Fruit fly (Drosophila melanogaster) whole organism, embryonic: ENCODE data around the gene Slimp.
A peak's percentile ranks its signal among the peaks of the same experiment; 100 is the strongest.

Experiments
- Abd-B ChIP-seq: fragments of 200-800 bp; sonication (Bioruptor generic); optimal IDR thresholded peaks from 2 replicates; lab custom pipeline; 2018; ENCODE audit warnings: missing biosample characterization, mild to moderate bottlenecking, missing genetic modification characterization, moderate library complexity
- Awh ChIP-seq: fragments of 200-800 bp; sonication (Bioruptor generic); IDR thresholded peaks from 2 replicates; pipeline ENCODE4, ENCODE4 v1.3.6; 2022; ENCODE audit warnings: missing biosample characterization, missing genetic modification characterization
- CG1024 ChIP-seq: fragments of 200-800 bp; sonication (Bioruptor generic); IDR thresholded peaks from 2 replicates; pipeline ENCODE4 v1.3.6; 2022; ENCODE audit warnings: missing biosample characterization, missing genetic modification characterization
- CG10431 ChIP-seq: fragments of 200-800 bp; sonication (Bioruptor generic); optimal IDR thresholded peaks from 3 replicates; lab custom pipeline; 2018; ENCODE audit warnings: missing biosample characterization, mild to moderate bottlenecking, missing genetic modification characterization
- CG10979 ChIP-seq: fragments of 200-800 bp; sonication (Bioruptor generic); optimal IDR thresholded peaks from 2 replicates; lab custom pipeline; 2018; ENCODE audit warnings: missing biosample characterization, mild to moderate bottlenecking, missing genetic modification characterization, moderate library complexity
- CG11695 ChIP-seq: fragments of 200-800 bp; sonication (Bioruptor generic); IDR thresholded peaks from 3 replicates; pipeline ENCODE4 v1.3.6; 2022; ENCODE audit warnings: missing biosample characterization, missing genetic modification characterization
- CG12391 ChIP-seq: fragments of 200-800 bp; sonication (Bioruptor generic); optimal IDR thresholded peaks from 3 replicates; lab custom pipeline; 2018; ENCODE audit warnings: missing biosample characterization, mild to moderate bottlenecking, missing genetic modification characterization, moderate library complexity
- CG13296 ChIP-seq: fragments of 200-800 bp; sonication (Bioruptor generic); optimal IDR thresholded peaks from 3 replicates; lab custom pipeline; 2018; ENCODE audit warnings: missing biosample characterization, mild to moderate bottlenecking, missing genetic modification characterization
- CG14441 ChIP-seq: fragments of 200-800 bp; sonication (Bioruptor generic); IDR thresholded peaks from 2 replicates; pipeline ENCODE4 v1.3.6; 2022; ENCODE audit warnings: missing biosample characterization, missing genetic modification characterization
- CG15011 ChIP-seq: fragments of 200-800 bp; sonication (Bioruptor generic); optimal IDR thresholded peaks from 3 replicates; lab custom pipeline; 2018; ENCODE audit warnings: missing biosample characterization, mild to moderate bottlenecking, missing genetic modification characterization
- CG1647 ChIP-seq: fragments of 200-800 bp; sonication (Bioruptor generic); optimal IDR thresholded peaks from 3 replicates; lab custom pipeline; 2016; ENCODE audit warnings: missing biosample characterization, missing genetic modification characterization
- CG17612 ChIP-seq: fragments of 200-800 bp; sonication (Bioruptor generic); IDR thresholded peaks from 2 replicates; pipeline ENCODE4 v1.3.6; 2022; ENCODE audit warnings: missing biosample characterization, missing genetic modification characterization
- CG34224 ChIP-seq: fragments of 200-800 bp; sonication (Bioruptor generic); IDR thresholded peaks from 3 replicates; pipeline ENCODE4 v1.3.6; 2022; ENCODE audit warnings: missing biosample characterization, missing genetic modification characterization; ENCODE audit not compliant: partially characterized antibody
- CG4617 ChIP-seq: fragments of 200-800 bp; sonication (Bioruptor generic); optimal IDR thresholded peaks from 3 replicates; lab custom pipeline; 2016; ENCODE audit warnings: missing biosample characterization, missing genetic modification characterization, borderline replicate concordance
- CG9215 ChIP-seq: fragments of 200-800 bp; sonication (Bioruptor generic); IDR thresholded peaks from 2 replicates; pipeline ENCODE4 v1.3.6; 2022; ENCODE audit warnings: missing biosample characterization, missing genetic modification characterization
- CrebB ChIP-seq: fragments of 200-800 bp; sonication (Bioruptor generic); optimal IDR thresholded peaks from 3 replicates; lab custom pipeline; 2018; ENCODE audit warnings: missing biosample characterization, mild to moderate bottlenecking, missing genetic modification characterization
- Dfd ChIP-seq, 2 experiments: fragments of >200 bp; optimal IDR thresholded peaks; 2 replicates each; lab custom pipeline; 2017; ENCODE audit warnings: missing biosample characterization in 2 of 2, missing genetic modification characterization in 2 of 2
- E2f2 ChIP-seq: fragments of 200-800 bp; sonication (Bioruptor generic); IDR thresholded peaks from 2 replicates; pipeline ENCODE4 v1.3.6; 2022; ENCODE audit warnings: missing biosample characterization, missing genetic modification characterization
- Ets65A ChIP-seq: fragments of 200-800 bp; sonication (Bioruptor generic); peaks from one replicate; lab custom pipeline; 2016; ENCODE audit warnings: missing biosample characterization, missing genetic modification characterization
- Fer2 ChIP-seq: fragments of 200-800 bp; sonication (Bioruptor generic); optimal IDR thresholded peaks from 2 replicates; lab custom pipeline; 2018; ENCODE audit warnings: missing biosample characterization, mild to moderate bottlenecking, missing genetic modification characterization, moderate library complexity
- Gug ChIP-seq: fragments of 200-800 bp; sonication (Bioruptor generic); IDR thresholded peaks from 4 replicates; pipeline ENCODE4 v1.3.6; 2022; ENCODE audit warnings: missing biosample characterization, missing genetic modification characterization
- HLH4C ChIP-seq: fragments of 200-800 bp; sonication (Bioruptor generic); IDR thresholded peaks from 3 replicates; pipeline ENCODE4 v1.3.6; 2022; ENCODE audit warnings: missing biosample characterization, missing genetic modification characterization; ENCODE audit not compliant: partially characterized antibody
- Hmr ChIP-seq: fragments of 200-800 bp; sonication (Bioruptor generic); optimal IDR thresholded peaks from 3 replicates; lab custom pipeline; 2017; ENCODE audit warnings: mild to moderate bottlenecking, missing biosample characterization, missing genetic modification reagents, missing genetic modification characterization
- Nf-YA ChIP-seq: fragments of 200-800 bp; sonication (Bioruptor generic); IDR thresholded peaks from 2 replicates; pipeline ENCODE4 v1.3.6; 2022; ENCODE audit warnings: missing biosample characterization, missing genetic modification characterization
- Oaz ChIP-seq: fragments of 200-800 bp; sonication (Bioruptor generic); IDR thresholded peaks from 2 replicates; pipeline ENCODE4 v1.3.6; 2022; ENCODE audit warnings: missing biosample characterization, missing genetic modification characterization
- PHDP ChIP-seq: fragments of 200-800 bp; sonication (Bioruptor generic); optimal IDR thresholded peaks from 3 replicates; lab custom pipeline; 2018; ENCODE audit warnings: missing biosample characterization, mild to moderate bottlenecking, missing genetic modification characterization, moderate library complexity
- Ptx1 ChIP-seq: fragments of 200-800 bp; sonication (Bioruptor generic); IDR thresholded peaks from 2 replicates; pipeline ENCODE4 v1.3.6; 2022; ENCODE audit warnings: missing biosample characterization, missing genetic modification characterization
- Sin3A ChIP-seq: fragments of >200 bp; optimal IDR thresholded peaks from 2 replicates; lab custom pipeline; 2018
- Xbp1 ChIP-seq: fragments of 200-800 bp; sonication (Bioruptor generic); optimal IDR thresholded peaks from 3 replicates; lab custom pipeline; 2016; ENCODE audit warnings: missing biosample characterization, mild to moderate bottlenecking, missing genetic modification characterization
- abd-A ChIP-seq: fragments of 200-800 bp; sonication (Bioruptor generic); optimal IDR thresholded peaks from 3 replicates; lab custom pipeline; 2019; ENCODE audit warnings: missing biosample characterization, mild to moderate bottlenecking, missing genetic modification characterization, moderate library complexity
- ase ChIP-seq: fragments of 200-800 bp; sonication (Bioruptor generic); IDR thresholded peaks from 3 replicates; pipeline ENCODE4 v1.3.6; 2022; ENCODE audit warnings: missing biosample characterization, missing genetic modification characterization
- bab2 ChIP-seq: fragments of 200-800 bp; sonication (Bioruptor generic); optimal IDR thresholded peaks from 2 replicates; lab custom pipeline; 2016; ENCODE audit warnings: missing biosample characterization, missing genetic modification characterization
- crc ChIP-seq: fragments of 200-800 bp; sonication (Bioruptor generic); optimal IDR thresholded peaks from 2 replicates; lab custom pipeline; 2016; ENCODE audit warnings: missing biosample characterization, missing genetic modification characterization
- crol ChIP-seq: fragments of 200-800 bp; sonication (Bioruptor generic); IDR thresholded peaks from 2 replicates; pipeline ENCODE4 v1.3.6; 2022; ENCODE audit warnings: missing biosample characterization, missing genetic modification characterization
- en ChIP-seq: fragments of 200-800 bp; sonication (Bioruptor generic); optimal IDR thresholded peaks from 2 replicates; lab custom pipeline; 2016; ENCODE audit warnings: missing biosample characterization, missing genetic modification characterization
- gsb ChIP-seq: fragments of 200-800 bp; sonication (Bioruptor generic); IDR thresholded peaks from 2 replicates; pipeline ENCODE4 v1.3.6; 2022; ENCODE audit warnings: missing biosample characterization, missing genetic modification characterization
- jigr1 ChIP-seq: fragments of 200-800 bp; sonication (Bioruptor generic); IDR thresholded peaks from 3 replicates; pipeline ENCODE4 v1.3.6; 2022; ENCODE audit warnings: missing biosample characterization, missing genetic modification characterization
- jing ChIP-seq: fragments of 200-800 bp; sonication (Bioruptor generic); optimal IDR thresholded peaks from 2 replicates; lab custom pipeline; 2018; ENCODE audit warnings: missing biosample characterization, mild to moderate bottlenecking, missing genetic modification characterization
- klu ChIP-seq: fragments of 200-800 bp; sonication (Bioruptor generic); IDR thresholded peaks from 2 replicates; pipeline ENCODE4 v1.3.6; 2022; ENCODE audit warnings: missing biosample characterization, missing genetic modification characterization
- lola ChIP-seq, 3 experiments: fragments of >200 bp in 2 of 3; fragments of 200-800 bp in 1 of 3; sonication (Bioruptor generic) in 1 of 3; optimal IDR thresholded peaks; 2 replicates each; lab custom pipeline; 2017 to 2019; ENCODE audit warnings: missing biosample characterization in 3 of 3, missing genetic modification characterization in 3 of 3, mild to moderate bottlenecking in 1 of 3, moderate library complexity in 1 of 3
- lov ChIP-seq, 2 experiments: fragments of 200-800 bp in 1 of 2; fragments of >200 bp in 1 of 2; sonication (Bioruptor generic) in 1 of 2; IDR thresholded peaks in 1 of 2; optimal IDR thresholded peaks in 1 of 2; 2 replicates in 1 of 2; 3 replicates in 1 of 2; pipeline versions ENCODE4 v1.3.6 to Lab custom; 2017 to 2022; ENCODE audit warnings: missing biosample characterization in 1 of 2, missing genetic modification characterization in 1 of 2
- mam ChIP-seq: fragments of 200-800 bp; sonication (Bioruptor generic); optimal IDR thresholded peaks from 3 replicates; lab custom pipeline; 2016; ENCODE audit warnings: missing biosample characterization, missing genetic modification characterization
- pfk ChIP-seq: fragments of 200-800 bp; sonication (Bioruptor generic); optimal IDR thresholded peaks from 2 replicates; lab custom pipeline; 2018; ENCODE audit warnings: missing biosample characterization, mild to moderate bottlenecking, missing genetic modification characterization, moderate library complexity
- pzg ChIP-seq: fragments of 200-800 bp; sonication (Bioruptor generic); optimal IDR thresholded peaks from 3 replicates; lab custom pipeline; 2018; ENCODE audit warnings: missing biosample characterization, mild to moderate bottlenecking, missing genetic modification characterization, moderate library complexity
- shn ChIP-seq: fragments of 200-800 bp; sonication (Bioruptor generic); optimal IDR thresholded peaks from 3 replicates; lab custom pipeline; 2016; ENCODE audit warnings: missing biosample characterization, missing genetic modification characterization
- trem ChIP-seq: fragments of 200-800 bp; optimal IDR thresholded peaks from 3 replicates; lab custom pipeline; 2019; ENCODE audit warnings: missing biosample characterization, mild to moderate bottlenecking, missing genetic modification characterization, moderate library complexity
- unpg ChIP-seq: fragments of 200-800 bp; sonication (Bioruptor generic); optimal IDR thresholded peaks from 3 replicates; lab custom pipeline; 2018; ENCODE audit warnings: missing biosample characterization, mild to moderate bottlenecking, missing genetic modification characterization, moderate library complexity
- zen2 ChIP-seq: fragments of 200-800 bp; sonication (Bioruptor generic); IDR thresholded peaks from 3 replicates; pipeline ENCODE4 v1.3.6; 2022; ENCODE audit warnings: missing biosample characterization, missing genetic modification characterization; ENCODE audit not compliant: partially characterized antibody

The Slimp gene

DNA sequence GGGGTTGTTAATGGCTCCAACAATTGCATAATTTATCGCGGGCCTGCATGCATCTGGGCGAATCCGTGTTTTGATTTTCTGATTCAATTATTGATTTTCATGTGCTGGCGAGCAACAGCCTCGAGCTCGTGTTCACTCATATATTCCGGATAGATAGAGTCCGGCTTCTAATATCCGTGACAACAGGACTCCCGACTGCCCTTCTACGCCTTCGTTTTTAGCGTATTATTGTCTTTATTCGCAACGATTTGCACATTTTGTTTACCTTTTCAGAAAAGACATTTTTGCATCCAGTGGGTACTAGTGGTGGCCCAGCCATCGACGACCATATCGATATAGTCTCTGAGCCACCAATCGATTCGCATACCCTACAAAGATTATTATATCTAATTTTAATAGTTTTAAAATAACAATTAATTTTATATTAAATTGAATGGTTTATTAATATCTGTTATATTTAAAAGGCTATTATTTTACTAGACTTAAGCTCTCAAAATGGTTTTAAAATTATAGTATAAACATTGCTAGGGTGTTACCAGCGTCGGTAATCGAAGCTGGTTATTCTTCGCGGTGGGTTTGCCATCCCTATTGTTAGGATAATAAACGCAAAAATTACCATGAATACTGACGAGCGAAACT lies 12.5 kb upstream of the Slimp start, which contains the start of the genes Myo95E and TBC1d7 (continued):
- TF ChIP-seq lov (optimal IDR thresholded peaks at IDR 0.05; lab: Kevin White, UChicago): no peak
- peak; percentile 75; the same call in 2 of the 3 replicates for TF ChIP-seq lov (GFP tag; IDR thresholded peaks at IDR 0.05; lab: Robert Waterston, UW)
- TF ChIP-seq klu (GFP tag; lab: Robert Waterston, UW): peak; percentile 84
- peak; percentile 88 for TF ChIP-seq Hmr (GFP tag; lab: Kevin White, UChicago)
- TF ChIP-seq CG15011 (GFP tag; lab: Kevin White, UChicago): no peak
- TF ChIP-seq CG17612: peak; percentile 65; the same call in 1 of the 2 replicates
- TF ChIP-seq CG11695 (GFP tag; lab: Robert Waterston, UW): peak; percentile 93
- TF ChIP-seq gsb (GFP tag; lab: Robert Waterston, UW): peak; percentile 89
- peak; percentile 73 for TF ChIP-seq Fer2 (tag; lab: Kevin White, UChicago)
- peak; percentile 95 for TF ChIP-seq CG12391
- TF ChIP-seq pfk (GFP tag; lab: Kevin White, UChicago): no peak
- TF ChIP-seq CG1024: peak; percentile 86
- peak in 1 of 3 experiments; percentile 83 for TF ChIP-seq lola (GFP tag; optimal IDR thresholded peaks at IDR 0.05; lab: Kevin White, UChicago)
- TF ChIP-seq HLH4C (GFP tag; lab: Robert Waterston, UW): peak; percentile 55; the same call in 1 of the 3 replicates
- TF ChIP-seq crc (GFP tag; lab: Kevin White, UChicago): no peak
- peak; percentile 59 for TF ChIP-seq crol
- TF ChIP-seq CG10979 (tag; lab: Kevin White, UChicago): peak; percentile 86
- peak; percentile 89 for TF ChIP-seq unpg
- peak; percentile 85 for TF ChIP-seq CG9215 (GFP tag; lab: Robert Waterston, UW)
- peak; percentile 58 for TF ChIP-seq bab2 (GFP tag; lab: Kevin White, UChicago)
- TF ChIP-seq CG1647 (GFP tag; lab: Kevin White, UChicago): peak; percentile 53
- peak; percentile 71 for TF ChIP-seq E2f2 (GFP tag; lab: Robert Waterston, UW)
- TF ChIP-seq Oaz: peak; percentile 93
- peak; percentile 98 for TF ChIP-seq Ptx1 (GFP tag; lab: Robert Waterston, UW)
- TF ChIP-seq Gug: peak; percentile 88; the same call in 3 of the 4 replicates
- no peak for TF ChIP-seq jing (GFP tag; lab: Kevin White, UChicago)
- TF ChIP-seq Xbp1 (GFP tag; lab: Kevin White, UChicago): peak; percentile 89
- TF ChIP-seq CG34224 (GFP tag; lab: Robert Waterston, UW): peak; percentile 71; the same call in 2 of the 3 replicates
- peak; percentile 83 for TF ChIP-seq Nf-YA
- TF ChIP-seq CG13296: peak; percentile 81
- TF ChIP-seq Abd-B (GFP tag; lab: Kevin White, UChicago): peak; percentile 91
- TF ChIP-seq jigr1 (GFP tag; lab: Robert Waterston, UW): peak; percentile 84

DNA sequence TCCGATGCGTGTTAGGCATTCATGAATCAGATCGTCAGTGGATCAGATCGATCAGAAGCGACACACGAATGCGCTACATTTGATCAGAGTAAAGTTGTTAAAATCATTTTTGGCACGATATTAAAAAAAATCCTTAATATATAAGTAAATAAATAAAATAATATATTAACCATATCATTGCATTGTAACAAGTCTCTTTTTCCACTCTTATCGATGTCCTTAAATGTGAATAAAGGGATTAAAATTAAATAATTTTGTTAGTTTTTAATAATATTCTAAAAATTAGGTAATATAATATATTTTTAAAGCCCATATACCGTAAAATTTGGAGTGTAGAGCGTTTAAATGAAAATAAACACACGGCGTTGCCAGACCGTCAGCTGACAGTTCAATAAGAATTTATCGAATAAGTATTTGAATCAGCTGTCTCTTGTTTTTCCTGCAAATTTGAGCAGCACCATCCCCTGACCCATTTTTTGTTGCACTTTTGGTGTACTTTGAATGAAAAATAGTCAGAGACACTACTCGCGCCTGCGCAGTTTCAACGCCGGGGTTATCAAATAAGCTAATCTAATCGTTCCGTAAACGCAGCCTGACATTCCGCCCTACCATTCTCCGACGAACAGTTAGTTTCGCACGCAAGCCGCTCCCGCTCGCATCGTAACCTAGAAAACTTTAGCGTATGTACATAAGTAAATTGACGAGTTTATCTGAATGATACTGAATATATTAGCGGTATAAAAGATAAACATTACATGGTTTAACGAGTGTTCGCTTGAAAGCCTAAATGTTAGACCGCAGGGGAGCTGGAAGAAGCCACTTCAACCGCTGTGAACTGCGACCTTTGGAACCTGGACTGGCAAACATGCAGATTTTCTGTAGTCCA lies 3.4 kb upstream of the Slimp start, which contains the start of the genes p38a and CG6178:
TSS of gene p38a (minus strand) at position 398 of the 886 bp plus-strand sequence.
TSS of gene CG6178 (plus strand) at position 424 of the 886 bp plus-strand sequence.
- TF ChIP-seq zen2: no peak
- peak; percentile 5 for TF ChIP-seq Sin3A (lab: Kevin White, UChicago)
- TF ChIP-seq PHDP (tag; lab: Kevin White, UChicago): peak; percentile 98
- TF ChIP-seq mam (GFP tag; lab: Kevin White, UChicago): peak; percentile 72
- TF ChIP-seq Dfd (GFP tag; optimal IDR thresholded peaks at IDR 0.05; lab: Kevin White, UChicago): no peak
- TF ChIP-seq CG10431 (GFP tag; lab: Kevin White, UChicago): peak; percentile 83
- TF ChIP-seq en (GFP tag; lab: Kevin White, UChicago): no peak
- peak; percentile 52 for TF ChIP-seq pzg
- peak; percentile 96 for TF ChIP-seq Awh (GFP tag; lab: Robert Waterston, UW)
- peak; percentile 93 for TF ChIP-seq trem (tag; lab: Kevin White, UChicago)
- peak; percentile 97 for TF ChIP-seq CG14441 (GFP tag; lab: Robert Waterston, UW)
- TF ChIP-seq CrebB (tag; lab: Kevin White, UChicago): peak; percentile 82
- no peak for TF ChIP-seq abd-A
- peak; percentile 94 for TF ChIP-seq Ets65A
- peak; percentile 68 for TF ChIP-seq shn
- peak; percentile 96 for TF ChIP-seq ase (GFP tag; lab: Robert Waterston, UW)
- peak; percentile 82 for TF ChIP-seq CG4617 (GFP tag; lab: Kevin White, UChicago)
